Fruit fly (Drosophila melanogaster) whole organism, embryonic: Measurements from ENCODE around the gene Wee1.
A peak's percentile ranks its signal among the peaks of the same experiment; 100 is the strongest.

ENCODE experiments used
- Ada2b ChIP-seq: fragments of 200-800 bp; sonication (Bioruptor generic); IDR thresholded peaks from 2 replicates; pipeline ENCODE4 v1.3.6; 2022; ENCODE audit warnings: missing biosample characterization, missing genetic modification characterization
- BEAF-32 ChIP-seq: fragments of 200-800 bp; sonication (Bioruptor generic); optimal IDR thresholded peaks from 3 replicates; lab custom pipeline; 2017; ENCODE audit warnings: missing biosample characterization, missing genetic modification characterization, mild to moderate bottlenecking, moderate library complexity, missing genetic modification reagents
- Bdp1 ChIP-seq: fragments of 200-800 bp; sonication (Bioruptor generic); optimal IDR thresholded peaks from 3 replicates; lab custom pipeline; 2016; ENCODE audit warnings: missing biosample characterization, missing genetic modification characterization
- CG10462 ChIP-seq: fragments of 200-800 bp; sonication (Bioruptor generic); optimal IDR thresholded peaks from 2 replicates; lab custom pipeline; 2016; ENCODE audit warnings: missing biosample characterization, missing genetic modification characterization
- CG12942 ChIP-seq: fragments of 200-800 bp; sonication (Bioruptor generic); optimal IDR thresholded peaks from 3 replicates; lab custom pipeline; 2016; ENCODE audit warnings: missing biosample characterization, missing genetic modification characterization
- CG13894 ChIP-seq: fragments of 200-800 bp; sonication (Bioruptor generic); optimal IDR thresholded peaks from 3 replicates; lab custom pipeline; 2018; ENCODE audit warnings: missing biosample characterization, mild to moderate bottlenecking, missing genetic modification characterization, moderate library complexity
- CG16813 ChIP-seq: fragments of 200-800 bp; sonication (Bioruptor generic); IDR thresholded peaks from 3 replicates; pipeline ENCODE4 v1.3.6; 2022; ENCODE audit warnings: missing biosample characterization, missing genetic modification characterization; ENCODE audit not compliant: partially characterized antibody
- CG17385 ChIP-seq: fragments of 200-800 bp; sonication (Bioruptor generic); optimal IDR thresholded peaks from 3 replicates; lab custom pipeline; 2018; ENCODE audit warnings: missing biosample characterization, mild to moderate bottlenecking, missing genetic modification characterization
- CG1792 ChIP-seq: fragments of 200-800 bp; sonication (Bioruptor generic); optimal IDR thresholded peaks from 2 replicates; lab custom pipeline; 2016; ENCODE audit warnings: missing biosample characterization, missing genetic modification characterization
- CG2116 ChIP-seq: fragments of 200-800 bp; sonication (Bioruptor generic); optimal IDR thresholded peaks from 3 replicates; lab custom pipeline; 2018; ENCODE audit warnings: missing biosample characterization, mild to moderate bottlenecking, missing genetic modification characterization
- CG2875 ChIP-seq: fragments of 200-800 bp; sonication (Bioruptor generic); optimal IDR thresholded peaks from 2 replicates; lab custom pipeline; 2017; ENCODE audit warnings: missing biosample characterization, mild to moderate bottlenecking, missing genetic modification characterization, missing genetic modification reagents
- CG30020 ChIP-seq: fragments of 200-800 bp; optimal IDR thresholded peaks from 2 replicates; lab custom pipeline; 2019; ENCODE audit warnings: missing biosample characterization, mild to moderate bottlenecking, missing genetic modification characterization, moderate library complexity
- CG31388 ChIP-seq: fragments of 200-800 bp; sonication (Bioruptor generic); optimal IDR thresholded peaks from 2 replicates; lab custom pipeline; 2016; ENCODE audit warnings: missing biosample characterization, missing genetic modification characterization
- CG3163 ChIP-seq: fragments of 200-800 bp; sonication (Bioruptor generic); optimal IDR thresholded peaks from 3 replicates; lab custom pipeline; 2016; ENCODE audit warnings: missing biosample characterization, missing genetic modification characterization
- CG33213 ChIP-seq: fragments of 200-800 bp; sonication (Bioruptor generic); optimal IDR thresholded peaks from 3 replicates; lab custom pipeline; 2016; ENCODE audit warnings: missing biosample characterization, missing genetic modification characterization
- CG34422 ChIP-seq: fragments of 200-800 bp; sonication (Bioruptor generic); IDR thresholded peaks from 3 replicates; pipeline ENCODE4 v1.3.6; 2022; ENCODE audit warnings: missing biosample characterization, missing genetic modification characterization
- CG42726 ChIP-seq: fragments of 200-800 bp; sonication (Bioruptor generic); IDR thresholded peaks from 2 replicates; pipeline ENCODE4 v1.3.6; 2022; ENCODE audit warnings: missing biosample characterization, missing genetic modification characterization; ENCODE audit not compliant: partially characterized antibody
- CG8359 ChIP-seq: fragments of 200-800 bp; sonication (Bioruptor generic); optimal IDR thresholded peaks from 2 replicates; lab custom pipeline; 2017; ENCODE audit warnings: missing biosample characterization, mild to moderate bottlenecking, missing genetic modification characterization, borderline replicate concordance
- CG9215 ChIP-seq: fragments of 200-800 bp; sonication (Bioruptor generic); IDR thresholded peaks from 2 replicates; pipeline ENCODE4 v1.3.6; 2022; ENCODE audit warnings: missing biosample characterization, missing genetic modification characterization
- Dip2 ChIP-seq: fragments of 200-800 bp; sonication (Bioruptor generic); IDR thresholded peaks from 2 replicates; pipeline ENCODE4 v1.3.6; 2022; ENCODE audit warnings: missing biosample characterization, missing genetic modification characterization
- Dref ChIP-seq: fragments of 200-800 bp; sonication (Bioruptor generic); IDR thresholded peaks from 2 replicates; pipeline ENCODE4 v1.3.6; 2022; ENCODE audit warnings: missing biosample characterization, missing genetic modification characterization
- GATAe ChIP-seq: fragments of 200-800 bp; sonication (Bioruptor generic); conservative IDR thresholded peaks from 2 replicates; pipeline ENCODE4 v1.3.6; 2022; ENCODE audit warnings: missing biosample characterization, missing genetic modification characterization
- HmgZ ChIP-seq: fragments of 200-800 bp; sonication (Bioruptor generic); optimal IDR thresholded peaks from 2 replicates; lab custom pipeline; 2018; ENCODE audit warnings: missing biosample characterization, mild to moderate bottlenecking, missing genetic modification characterization
- MBD-R2 ChIP-seq: fragments of 200-800 bp; sonication (Bioruptor generic); IDR thresholded peaks from 2 replicates; pipeline ENCODE4 v1.3.6; 2022; ENCODE audit warnings: missing biosample characterization, missing genetic modification characterization
- NC2α ChIP-seq: fragments of 200-800 bp; sonication (Bioruptor generic); optimal IDR thresholded peaks from 2 replicates; lab custom pipeline; 2016; ENCODE audit warnings: missing biosample characterization, missing genetic modification characterization
- Rfx ChIP-seq: fragments of 200-800 bp; sonication (Bioruptor generic); IDR thresholded peaks from 2 replicates; pipeline ENCODE4 v1.3.6; 2022; ENCODE audit warnings: missing biosample characterization, missing genetic modification characterization
- Scr ChIP-seq: fragments of 200-800 bp; sonication (Bioruptor generic); IDR thresholded peaks from 2 replicates; pipeline ENCODE4 v1.3.6; 2022; ENCODE audit warnings: missing biosample characterization, missing genetic modification characterization; ENCODE audit not compliant: partially characterized antibody
- Sox102F ChIP-seq: fragments of 200-800 bp; sonication (Bioruptor generic); optimal IDR thresholded peaks from 2 replicates; lab custom pipeline; 2018; ENCODE audit warnings: missing biosample characterization, mild to moderate bottlenecking, missing genetic modification characterization, moderate library complexity
- Sry-δ ChIP-seq: fragments of 200-800 bp; sonication (Bioruptor generic); optimal IDR thresholded peaks from 2 replicates; lab custom pipeline; 2016; ENCODE audit warnings: missing biosample characterization, missing genetic modification characterization
- Xrp1 ChIP-seq: fragments of 200-800 bp; sonication (Bioruptor generic); IDR thresholded peaks from 2 replicates; pipeline ENCODE4 v1.3.6; 2022; ENCODE audit warnings: missing biosample characterization, missing genetic modification characterization
- YL-1 ChIP-seq: fragments of 200-800 bp; sonication (Bioruptor generic); optimal IDR thresholded peaks from 3 replicates; lab custom pipeline; 2017; ENCODE audit warnings: missing biosample characterization, mild to moderate bottlenecking, missing genetic modification characterization
- bigmax ChIP-seq: fragments of 200-800 bp; sonication (Bioruptor generic); optimal IDR thresholded peaks from 2 replicates; lab custom pipeline; 2018; ENCODE audit warnings: missing biosample characterization, mild to moderate bottlenecking, missing genetic modification characterization
- bsh ChIP-seq, 2 experiments: fragments of 200-800 bp; sonication (Bioruptor generic); optimal IDR thresholded peaks; 2 replicates each; lab custom pipeline; 2017 to 2018; ENCODE audit warnings: mild to moderate bottlenecking in 2 of 2, missing biosample characterization in 2 of 2, missing genetic modification characterization in 2 of 2, moderate library complexity in 1 of 2
- cg ChIP-seq: fragments of 200-800 bp; sonication (Bioruptor generic); optimal IDR thresholded peaks from 3 replicates; lab custom pipeline; 2019; ENCODE audit warnings: missing biosample characterization, mild to moderate bottlenecking, missing genetic modification characterization, moderate library complexity
- ci ChIP-seq: fragments of 200-800 bp; sonication (Bioruptor generic); IDR thresholded peaks from 3 replicates; pipeline ENCODE4 v1.3.6; 2022; ENCODE audit warnings: missing biosample characterization, missing genetic modification characterization
- dpn ChIP-seq, 2 experiments: fragments of 200-800 bp; sonication (Bioruptor generic); optimal IDR thresholded peaks; 3 replicates each; lab custom pipeline; 2016; ENCODE audit warnings: missing biosample characterization in 2 of 2, missing genetic modification characterization in 2 of 2
- eyg ChIP-seq: fragments of 200-800 bp; sonication (Bioruptor generic); optimal IDR thresholded peaks from 3 replicates; lab custom pipeline; 2016; ENCODE audit warnings: missing biosample characterization, missing genetic modification characterization
- grn ChIP-seq: fragments of 200-800 bp; sonication (Bioruptor generic); optimal IDR thresholded peaks from 3 replicates; lab custom pipeline; 2017; ENCODE audit warnings: missing biosample characterization, missing genetic modification characterization
- gsb-n ChIP-seq: fragments of 200-800 bp; sonication (Bioruptor generic); optimal IDR thresholded peaks from 3 replicates; lab custom pipeline; 2018; ENCODE audit warnings: missing biosample characterization, mild to moderate bottlenecking, missing genetic modification characterization
- knrl ChIP-seq: fragments of 200-800 bp; sonication (Bioruptor generic); IDR thresholded peaks from 3 replicates; pipeline ENCODE4 v1.3.6; 2022; ENCODE audit warnings: missing biosample characterization, missing genetic modification characterization; ENCODE audit not compliant: partially characterized antibody
- mld ChIP-seq: fragments of 200-800 bp; sonication (Bioruptor generic); IDR thresholded peaks from 3 replicates; pipeline ENCODE4 v1.3.6; 2022; ENCODE audit warnings: missing biosample characterization, missing genetic modification characterization; ENCODE audit not compliant: partially characterized antibody
- nmo ChIP-seq: fragments of 200-800 bp; sonication (Bioruptor generic); optimal IDR thresholded peaks from 2 replicates; lab custom pipeline; 2018; ENCODE audit warnings: missing biosample characterization, mild to moderate bottlenecking, missing genetic modification characterization, moderate library complexity
- nom ChIP-seq: fragments of 200-800 bp; sonication (Bioruptor generic); optimal IDR thresholded peaks from 2 replicates; lab custom pipeline; 2017; ENCODE audit warnings: missing biosample characterization, missing genetic modification characterization, mild to moderate bottlenecking, moderate library complexity, missing genetic modification reagents
- peb ChIP-seq: fragments of 200-800 bp; sonication (Bioruptor generic); IDR thresholded peaks from 2 replicates; pipeline ENCODE4 v1.3.6; 2022; ENCODE audit warnings: missing biosample characterization, missing genetic modification characterization
- slbo ChIP-seq: fragments of 200-800 bp; sonication (Bioruptor generic); IDR thresholded peaks from 2 replicates; pipeline ENCODE4 v1.3.6; 2022; ENCODE audit warnings: missing biosample characterization, missing genetic modification characterization
- sob ChIP-seq: fragments of 200-800 bp; sonication (Bioruptor generic); IDR thresholded peaks from 2 replicates; pipeline ENCODE4 v1.3.6; 2022; ENCODE audit warnings: missing biosample characterization, missing genetic modification characterization
- tx ChIP-seq: fragments of 200-800 bp; sonication (Bioruptor generic); optimal IDR thresholded peaks from 2 replicates; lab custom pipeline; 2016; ENCODE audit warnings: missing biosample characterization, missing genetic modification characterization
- vvl ChIP-seq: fragments of 200-800 bp; sonication (Bioruptor generic); IDR thresholded peaks from 2 replicates; pipeline ENCODE4 v1.3.6; 2022; ENCODE audit warnings: missing biosample characterization, missing genetic modification characterization
- wek ChIP-seq: fragments of 200-800 bp; sonication (Bioruptor generic); optimal IDR thresholded peaks from 3 replicates; lab custom pipeline; 2018; ENCODE audit warnings: missing biosample characterization, mild to moderate bottlenecking, missing genetic modification characterization, moderate library complexity
- zfh2 ChIP-seq: fragments of 200-800 bp; sonication (Bioruptor generic); optimal IDR thresholded peaks from 2 replicates; lab custom pipeline; 2016; ENCODE audit warnings: missing biosample characterization, missing genetic modification characterization

Wee1 gene

dm6 chr2L:6948540-6948942 lies 34.6 kb upstream of the Wee1 start, which contains the start of gene ihog (continued):
- TF ChIP-seq CG10462 (GFP tag; lab: Kevin White, UChicago) (no peak), Dip2 (GFP tag; lab: Robert Waterston, UW) (no peak), eyg (GFP tag; lab: Kevin White, UChicago) (no peak), zfh2 (GFP tag; lab: Kevin White, UChicago) (no peak), CG16813 (GFP tag; lab: Robert Waterston, UW) (peak; percentile 24; the same call in 1 of the 3 replicates), CG30020 (tag; lab: Kevin White, UChicago) (peak; percentile 45), CG12942 (GFP tag; lab: Kevin White, UChicago) (no peak), grn (GFP tag; lab: Kevin White, UChicago) (no peak), Ada2b (no peak), CG13894 (no peak), HmgZ (peak; percentile 13), ci (GFP tag; lab: Robert Waterston, UW) (peak; percentile 39; the same call in 1 of the 3 replicates), CG17385 (GFP tag; lab: Kevin White, UChicago) (peak; percentile 6), CG9215 (GFP tag; lab: Robert Waterston, UW) (no peak), Sry-δ (peak; percentile 3), nmo (GFP tag; lab: Kevin White, UChicago) (no peak), CG2875 (GFP tag; lab: Kevin White, UChicago) (no peak), YL-1 (GFP tag; lab: Kevin White, UChicago) (peak; percentile 60), knrl (GFP tag; lab: Robert Waterston, UW) (peak; percentile 66; the same call in 2 of the 3 replicates), bigmax (GFP tag; lab: Kevin White, UChicago) (no peak), BEAF-32 (peak; percentile 48), peb (GFP tag; lab: Robert Waterston, UW) (no peak; the same call in 1 of the 2 replicates), Dref (peak; percentile 7; the same call in 1 of the 2 replicates), tx (GFP tag; lab: Kevin White, UChicago) (no peak), GATAe (GFP tag; lab: Robert Waterston, UW) (no peak), Rfx (GFP tag; lab: Robert Waterston, UW) (no peak), dpn (GFP tag; optimal IDR thresholded peaks at IDR 0.05; lab: Kevin White, UChicago) (no peak), vvl (GFP tag; lab: Robert Waterston, UW) (peak; percentile 52), slbo (GFP tag; lab: Robert Waterston, UW) (0 out of 2 replicates have a peak, but pooled peaks have one; percentile 13), Xrp1 (no peak), CG33213 (GFP tag; lab: Kevin White, UChicago) (no peak), NC2α (GFP tag; lab: Kevin White, UChicago) (no peak), CG8359 (GFP tag; lab: Kevin White, UChicago) (no peak), wek (GFP tag; lab: Kevin White, UChicago) (no peak), CG1792 (GFP tag; lab: Kevin White, UChicago) (no peak), CG3163 (no peak), sob (GFP tag; lab: Robert Waterston, UW) (no peak), CG2116 (peak; percentile 2), Sox102F (GFP tag; lab: Kevin White, UChicago) (no peak), Bdp1 (GFP tag; lab: Kevin White, UChicago) (no peak), CG42726 (GFP tag; lab: Robert Waterston, UW) (no peak; the same call in 1 of the 2 replicates), CG34422 (GFP tag; lab: Robert Waterston, UW) (peak; percentile 35; the same call in 1 of the 3 replicates), nom (GFP tag; lab: Kevin White, UChicago) (peak; percentile 20), MBD-R2 (GFP tag; lab: Robert Waterston, UW) (peak; percentile 68; the same call in 1 of the 2 replicates), cg (GFP tag; lab: Kevin White, UChicago) (peak; percentile 79), mld (GFP tag; lab: Robert Waterston, UW) (no peak), CG31388 (GFP tag; lab: Kevin White, UChicago) (no peak), bsh (GFP tag; optimal IDR thresholded peaks at IDR 0.05; lab: Kevin White, UChicago) (no peak), Scr (GFP tag; lab: Robert Waterston, UW) (peak; percentile 47; the same call in 1 of the 2 replicates), gsb-n (tag; lab: Kevin White, UChicago) (no peak)
